Worm (Caenorhabditis elegans) whole organism, L4 larva: ENCODE measurements around the gene taf-11.1.

Experiments
- D1046.2 ChIP-seq: fragments of 200-800 bp; sonication (Bioruptor generic); IDR thresholded peaks from 2 replicates; pipeline ENCODE4 v1.3.6; 2022; ENCODE audit warnings: missing genetic modification characterization, missing compliant biosample characterization
- F10B5.3 ChIP-seq: sonication (generic microtip); optimal IDR thresholded peaks from 2 replicates; lab custom pipeline; 2016; ENCODE audit warnings: mild to moderate bottlenecking, missing genetic modification characterization, missing compliant biosample characterization
- F26F4.8 ChIP-seq: fragments of 200-800 bp; sonication (Bioruptor generic); conservative IDR thresholded peaks from 2 replicates; pipeline ENCODE4 v1.3.6; 2022; ENCODE audit warnings: missing genetic modification characterization, missing compliant biosample characterization
- F44E2.7 ChIP-seq: fragments of 200-800 bp; sonication (Bioruptor generic); IDR thresholded peaks from 2 replicates; pipeline ENCODE4 v2.1.2; 2022; ENCODE audit warnings: missing genetic modification characterization, missing compliant biosample characterization
- R02D3.7 ChIP-seq: fragments of 150-350 bp; sonication (generic microtip); optimal IDR thresholded peaks from 3 replicates; lab custom pipeline; 2014; ENCODE audit warnings: missing biosample characterization, missing genetic modification characterization
- Y5F2A.4 ChIP-seq: fragments of 200-800 bp; sonication (Bioruptor generic); optimal IDR thresholded peaks from 2 replicates; lab custom pipeline; 2018; ENCODE audit warnings: mild to moderate bottlenecking, missing genetic modification characterization, missing compliant biosample characterization
- Y75B8A.6 ChIP-seq: fragments of 200-800 bp; sonication (Bioruptor generic); IDR thresholded peaks from 2 replicates; pipeline ENCODE4 v1.3.6; 2022; ENCODE audit warnings: missing genetic modification reagents, missing genetic modification characterization, missing compliant biosample characterization
- aha-1 ChIP-seq: fragments of 150-350 bp; peaks from one replicate; lab custom pipeline; 2014; ENCODE audit warnings: missing biosample characterization, missing genetic modification characterization
- arid-1 ChIP-seq: fragments of 200-800 bp; sonication (Bioruptor generic); conservative IDR thresholded peaks from 2 replicates; pipeline ENCODE4 v1.3.6; 2022; ENCODE audit warnings: missing genetic modification reagents, missing genetic modification characterization, missing compliant biosample characterization
- attf-4 ChIP-seq: sonication (generic microtip); optimal IDR thresholded peaks from 3 replicates; lab custom pipeline; 2017; ENCODE audit warnings: missing biosample characterization, missing genetic modification characterization
- ceh-28 ChIP-seq: fragments of 150-350 bp; optimal IDR thresholded peaks from 2 replicates; lab custom pipeline; 2014; ENCODE audit warnings: missing biosample characterization, missing genetic modification reagents, missing genetic modification characterization
- ceh-44 ChIP-seq: fragments of 200-800 bp; sonication (Bioruptor generic); IDR thresholded peaks from 2 replicates; pipeline ENCODE4 v1.3.6; 2022; ENCODE audit warnings: missing genetic modification reagents, missing genetic modification characterization, missing compliant biosample characterization
- ces-1 ChIP-seq: fragments of 150-350 bp; sonication (generic microtip); optimal IDR thresholded peaks from 4 replicates; lab custom pipeline; 2014; ENCODE audit warnings: missing biosample characterization, missing genetic modification reagents, missing genetic modification characterization
- ctbp-1 ChIP-seq: fragments of 200-800 bp; sonication (Bioruptor generic); IDR thresholded peaks from 2 replicates; pipeline ENCODE4 v1.3.6; 2022; ENCODE audit warnings: missing genetic modification reagents, missing genetic modification characterization, missing compliant biosample characterization
- daf-19 ChIP-seq: fragments of 200-800 bp; sonication (Bioruptor generic); conservative IDR thresholded peaks from 2 replicates; pipeline ENCODE4 v1.3.6; 2022; ENCODE audit warnings: missing genetic modification characterization, missing compliant biosample characterization
- dpl-1 ChIP-seq: fragments of 150-350 bp; optimal IDR thresholded peaks from 2 replicates; lab custom pipeline; 2014; ENCODE audit warnings: missing biosample characterization, missing genetic modification reagents, missing genetic modification characterization
- duxl-1 ChIP-seq: sonication (generic microtip); optimal IDR thresholded peaks from 2 replicates; lab custom pipeline; 2016; ENCODE audit warnings: mild to moderate bottlenecking, missing genetic modification characterization, moderate library complexity, missing compliant biosample characterization; ENCODE audit not compliant: poor library complexity
- fos-1 ChIP-seq: fragments of 150-350 bp; optimal IDR thresholded peaks from 2 replicates; lab custom pipeline; 2014; ENCODE audit warnings: missing biosample characterization, missing genetic modification characterization
- gei-8 ChIP-seq: fragments of 200-800 bp; sonication (Bioruptor generic); optimal IDR thresholded peaks from 2 replicates; lab custom pipeline; 2018; ENCODE audit warnings: mild to moderate bottlenecking, missing genetic modification characterization, missing compliant biosample characterization
- hlh-30 ChIP-seq: sonication (generic microtip); optimal IDR thresholded peaks from 2 replicates; lab custom pipeline; 2017; ENCODE audit warnings: antibody characterized with exemption, mild to moderate bottlenecking, missing genetic modification characterization, missing compliant biosample characterization; ENCODE audit not compliant: insufficient read depth
- hmg-1.1 ChIP-seq: fragments of 200-800 bp; sonication (Bioruptor generic); IDR thresholded peaks from 2 replicates; pipeline ENCODE4 v1.3.6; 2022; ENCODE audit warnings: missing genetic modification reagents, missing genetic modification characterization, missing compliant biosample characterization
- jun-1 ChIP-seq: fragments of 150-350 bp; optimal IDR thresholded peaks from 2 replicates; lab custom pipeline; 2014; ENCODE audit warnings: missing biosample characterization, missing genetic modification reagents, missing genetic modification characterization
- lim-7 ChIP-seq: fragments of 200-800 bp; sonication (Bioruptor generic); IDR thresholded peaks from 2 replicates; pipeline ENCODE4 v1.3.6; 2022; ENCODE audit warnings: missing genetic modification characterization, missing compliant biosample characterization
- lin-13 ChIP-seq: fragments of 150-350 bp; optimal IDR thresholded peaks from 2 replicates; lab custom pipeline; 2014; ENCODE audit warnings: missing biosample characterization, missing genetic modification reagents, missing genetic modification characterization
- lin-15B ChIP-seq: fragments of 150-350 bp; sonication (generic microtip); optimal IDR thresholded peaks from 3 replicates; lab custom pipeline; 2014; ENCODE audit warnings: missing biosample characterization, missing genetic modification characterization
- lin-29 ChIP-seq: fragments of 200-800 bp; sonication (Bioruptor generic); IDR thresholded peaks from 2 replicates; pipeline ENCODE4 v1.3.6; 2022; ENCODE audit warnings: missing genetic modification reagents, missing genetic modification characterization, missing compliant biosample characterization
- lin-38 ChIP-seq: fragments of 200-800 bp; sonication (Bioruptor generic); IDR thresholded peaks from 2 replicates; pipeline ENCODE4 v1.3.6; 2022; ENCODE audit warnings: missing genetic modification reagents, missing genetic modification characterization, missing compliant biosample characterization
- lin-39 ChIP-seq: fragments of 150-350 bp; optimal IDR thresholded peaks from 2 replicates; lab custom pipeline; 2014; ENCODE audit warnings: missing biosample characterization, missing genetic modification reagents, missing genetic modification characterization
- lir-3 ChIP-seq: sonication (generic microtip); optimal IDR thresholded peaks from 2 replicates; lab custom pipeline; 2016; ENCODE audit warnings: mild to moderate bottlenecking, missing genetic modification characterization, missing compliant biosample characterization
- madf-5 ChIP-seq, 2 experiments: fragments of 200-800 bp; sonication (Bioruptor generic); IDR thresholded peaks; 2 replicates each; pipeline ENCODE4 v1.3.6; 2022; ENCODE audit warnings: missing compliant biosample characterization in 2 of 2, missing genetic modification characterization in 2 of 2
- mdl-1 ChIP-seq, 2 experiments: fragments of 150-350 bp in 1 of 2; sonication (generic microtip) in 1 of 2; optimal IDR thresholded peaks; 2 replicates each; lab custom pipeline; 2014 to 2017; ENCODE audit warnings: missing biosample characterization in 2 of 2, missing genetic modification characterization in 2 of 2
- mdt-29 ChIP-seq: fragments of 200-800 bp; sonication (Bioruptor generic); IDR thresholded peaks from 2 replicates; pipeline ENCODE4 v1.3.6; 2022; ENCODE audit warnings: missing genetic modification reagents, missing genetic modification characterization, missing compliant biosample characterization
- mep-1 ChIP-seq: fragments of 150-350 bp; sonication (generic microtip); optimal IDR thresholded peaks from 3 replicates; lab custom pipeline; 2014; ENCODE audit warnings: missing biosample characterization, missing genetic modification characterization
- mxl-3 ChIP-seq: fragments of 200-800 bp; sonication (Bioruptor generic); optimal IDR thresholded peaks from 2 replicates; lab custom pipeline; 2018; ENCODE audit warnings: mild to moderate bottlenecking, missing genetic modification characterization, missing compliant biosample characterization
- nhr-102 ChIP-seq: sonication (generic microtip); optimal IDR thresholded peaks from 2 replicates; lab custom pipeline; 2016; ENCODE audit warnings: mild to moderate bottlenecking, missing genetic modification characterization, moderate library complexity, missing compliant biosample characterization
- nhr-111 ChIP-seq: fragments of 200-800 bp; sonication (Bioruptor generic); optimal IDR thresholded peaks from 2 replicates; lab custom pipeline; 2018; ENCODE audit warnings: mild to moderate bottlenecking, missing genetic modification characterization, missing compliant biosample characterization
- nhr-28 ChIP-seq: fragments of 150-350 bp; optimal IDR thresholded peaks from 2 replicates; lab custom pipeline; 2014; ENCODE audit warnings: missing biosample characterization, missing genetic modification characterization
- nhr-48 ChIP-seq: sonication (generic microtip); optimal IDR thresholded peaks from 2 replicates; lab custom pipeline; 2016; ENCODE audit warnings: mild to moderate bottlenecking, missing genetic modification characterization, missing compliant biosample characterization
- pha-4 ChIP-seq, 2 experiments: fragments of 150-350 bp in 1 of 2; fragments of 200-800 bp in 1 of 2; sonication (Bioruptor generic) in 1 of 2; IDR thresholded peaks in 1 of 2; optimal IDR thresholded peaks in 1 of 2; 2 replicates each; pipeline versions ENCODE4 v1.3.6 to Lab custom; 2014 to 2022; ENCODE audit warnings: missing genetic modification characterization in 2 of 2, missing genetic modification reagents in 2 of 2, missing biosample characterization in 1 of 2, missing compliant biosample characterization in 1 of 2
- php-3 ChIP-seq: fragments of 200-800 bp; sonication (Bioruptor generic); IDR thresholded peaks from 2 replicates; pipeline ENCODE4 v1.3.6; 2022; ENCODE audit warnings: missing genetic modification reagents, missing genetic modification characterization, missing compliant biosample characterization
- rbr-2 ChIP-seq: sonication (generic microtip); optimal IDR thresholded peaks from 2 replicates; lab custom pipeline; 2016; ENCODE audit warnings: missing genotype, missing genetic modification characterization, missing compliant biosample characterization
- set-16 ChIP-seq: fragments of 200-800 bp; sonication (Bioruptor generic); IDR thresholded peaks from 2 replicates; pipeline ENCODE4 v1.3.6; 2022; ENCODE audit warnings: missing genetic modification reagents, missing genetic modification characterization, missing compliant biosample characterization
- skn-1 ChIP-seq: fragments of 150-350 bp; optimal IDR thresholded peaks from 2 replicates; lab custom pipeline; 2014; ENCODE audit warnings: missing biosample characterization, missing genetic modification characterization
- tra-1 ChIP-seq: fragments of 200-800 bp; sonication (Bioruptor generic); IDR thresholded peaks from 2 replicates; pipeline ENCODE4 v1.3.6; 2022; ENCODE audit warnings: missing genetic modification reagents, missing genetic modification characterization, missing compliant biosample characterization
- unc-130 ChIP-seq: sonication (generic microtip); optimal IDR thresholded peaks from 2 replicates; lab custom pipeline; 2016; ENCODE audit warnings: missing genetic modification reagents, missing genetic modification characterization, missing compliant biosample characterization
- unc-39 ChIP-seq: sonication (generic microtip); optimal IDR thresholded peaks from 2 replicates; lab custom pipeline; 2017; ENCODE audit warnings: missing biosample characterization, missing genetic modification characterization
- zag-1 ChIP-seq: fragments of 150-350 bp; optimal IDR thresholded peaks from 2 replicates; lab custom pipeline; 2014; ENCODE audit warnings: missing biosample characterization, missing genetic modification characterization
- zfp-2 ChIP-seq: sonication (generic microtip); optimal IDR thresholded peaks from 2 replicates; lab custom pipeline; 2016; ENCODE audit warnings: mild to moderate bottlenecking, missing genetic modification characterization, missing compliant biosample characterization
- zip-2 ChIP-seq: fragments of 150-350 bp; optimal IDR thresholded peaks from 2 replicates; lab custom pipeline; 2014; ENCODE audit warnings: missing biosample characterization, missing genetic modification characterization
- ztf-11 ChIP-seq: fragments of 150-350 bp; optimal IDR thresholded peaks from 2 replicates; lab custom pipeline; 2014; ENCODE audit warnings: missing biosample characterization, missing genetic modification characterization
- ztf-7 ChIP-seq: fragments of 150-350 bp; optimal IDR thresholded peaks from 2 replicates; lab custom pipeline; 2014; ENCODE audit warnings: missing biosample characterization, missing genetic modification characterization

taf-11.1 gene

ce11 chrX:4208495-4208894 is 46.5 kb upstream of the taf-11.1 start (continued):
- no peak for TF ChIP-seq mdt-29 (GFP tag; lab: Robert Waterston, UW)
- no peak for TF ChIP-seq unc-39
- no peak for TF ChIP-seq R02D3.7 (tag; lab: Kevin White, UChicago)
- no peak for TF ChIP-seq nhr-111 (GFP tag; lab: Kevin White, UChicago)
- peak; percentile 64; the same call in 1 of the 2 replicates for TF ChIP-seq pha-4 (GFP tag; IDR thresholded peaks at IDR 0.05; lab: Robert Waterston, UW)
- no peak for TF ChIP-seq pha-4 (tag; optimal IDR thresholded peaks at IDR 0.05; lab: Kevin White, UChicago)
- peak; percentile 54 for TF ChIP-seq jun-1
- TF ChIP-seq nhr-102 (tag; lab: Kevin White, UChicago), result peak; percentile 56
- 0 out of 4 replicates have a peak, but pooled peaks of 1 of the 2 experiments have one; percentile 48 for TF ChIP-seq madf-5 (GFP tag; IDR thresholded peaks at IDR 0.05; lab: Robert Waterston, UW)
- no peak for TF ChIP-seq gei-8
- TF ChIP-seq lin-29, result 0 out of 2 replicates have a peak, but pooled peaks have one; percentile 13
- peak; percentile 69 for TF ChIP-seq nhr-28 (tag; lab: Kevin White, UChicago)
- TF ChIP-seq php-3, result peak; percentile 58; the same call in 1 of the 2 replicates
- no peak for TF ChIP-seq ceh-28 (tag; lab: Kevin White, UChicago)
- no peak for TF ChIP-seq ctbp-1
- TF ChIP-seq F10B5.3 (tag; lab: Kevin White, UChicago), result no peak
- TF ChIP-seq rbr-2, result no peak
- TF ChIP-seq unc-130 (GFP tag; lab: Kevin White, UChicago), result no peak
- no peak for TF ChIP-seq D1046.2
- TF ChIP-seq zag-1 (tag; lab: Kevin White, UChicago), result no peak
- TF ChIP-seq daf-19 (GFP tag; lab: Robert Waterston, UW), result no peak
- no peak for TF ChIP-seq lin-13 (GFP tag; lab: Kevin White, UChicago)
- no peak for TF ChIP-seq lin-39 (tag; lab: Kevin White, UChicago)
- TF ChIP-seq mdl-1 (tag; optimal IDR thresholded peaks at IDR 0.05; lab: Kevin White, UChicago), result peak in 1 of 2 experiments; percentile 29
- no peak for TF ChIP-seq zfp-2 (tag; lab: Kevin White, UChicago)
- TF ChIP-seq attf-4 (tag; lab: Kevin White, UChicago), result no peak
- no peak for TF ChIP-seq ceh-44 (GFP tag; lab: Robert Waterston, UW)
- no peak for TF ChIP-seq lim-7
- TF ChIP-seq hmg-1.1 (GFP tag; lab: Robert Waterston, UW), result peak; percentile 76

- TF ChIP-seq F44E2.7 (GFP tag; lab: Robert Waterston, UW) (peak; percentile 93), ztf-7 (tag; lab: Kevin White, UChicago) (peak; percentile 91), F26F4.8 (no peak), duxl-1 (peak; percentile 99), mdt-29 (GFP tag; lab: Robert Waterston, UW) (peak; percentile 96), fos-1 (tag; lab: Kevin White, UChicago) (peak; percentile 99), arid-1 (peak; percentile 98), skn-1 (tag; lab: Kevin White, UChicago) (peak; percentile 86), hlh-30 (tag; lab: Kevin White, UChicago) (peak; percentile 96), lir-3 (tag; lab: Kevin White, UChicago) (peak; percentile 93), madf-5 (GFP tag; IDR thresholded peaks at IDR 0.05; lab: Robert Waterston, UW) (peak in 1 of 2 experiments; percentile 98; a peak in 2 of 4 replicates), Y75B8A.6 (GFP tag; lab: Robert Waterston, UW) (peak; percentile 91), ztf-11 (tag; lab: Kevin White, UChicago) (peak; percentile 67), lin-38 (GFP tag; lab: Robert Waterston, UW) (peak; percentile 90), aha-1 (peak; percentile 100), ces-1 (GFP tag; lab: Kevin White, UChicago) (peak; percentile 94), pha-4 (GFP tag; IDR thresholded peaks at IDR 0.05; lab: Robert Waterston, UW) (peak; percentile 98), pha-4 (tag; optimal IDR thresholded peaks at IDR 0.05; lab: Kevin White, UChicago) (peak; percentile 80), mep-1 (peak; percentile 100), Y5F2A.4 (peak; percentile 96), zip-2 (peak; percentile 95), set-16 (peak; percentile 61), mxl-3 (peak; percentile 95), nhr-48 (peak; percentile 97), tra-1 (GFP tag; lab: Robert Waterston, UW) (peak; percentile 97), lin-15B (peak; percentile 44), rbr-2 (peak; percentile 99), D1046.2 (peak; percentile 95), dpl-1 (GFP tag; lab: Kevin White, UChicago) (peak; percentile 77)
These were observed 45.8 kb upstream of the taf-11.1 start for ce11 chrX:4209131-4209530.
